Fruit fly (Drosophila melanogaster) whole organism, embryonic: Measurements from ENCODE around the gene Eip75B.
A peak's percentile ranks its signal among the peaks of the same experiment; 100 is the strongest.

Source experiments
- CG10462 ChIP-seq: fragments of 200-800 bp; sonication (Bioruptor generic); optimal IDR thresholded peaks from 2 replicates; lab custom pipeline; 2016; ENCODE audit warnings: missing biosample characterization, missing genetic modification characterization
- CG10979 ChIP-seq: fragments of 200-800 bp; sonication (Bioruptor generic); optimal IDR thresholded peaks from 2 replicates; lab custom pipeline; 2018; ENCODE audit warnings: missing biosample characterization, mild to moderate bottlenecking, missing genetic modification characterization, moderate library complexity
- CG11093 ChIP-seq: fragments of 200-800 bp; sonication (Bioruptor generic); IDR thresholded peaks from 3 replicates; pipeline ENCODE4 v1.3.6; 2022; ENCODE audit warnings: missing biosample characterization, missing genetic modification characterization
- CG12219 ChIP-seq: fragments of 200-800 bp; sonication (Bioruptor generic); optimal IDR thresholded peaks from 3 replicates; lab custom pipeline; 2018; ENCODE audit warnings: missing biosample characterization, mild to moderate bottlenecking, missing genetic modification characterization
- CG12769 ChIP-seq: fragments of 200-800 bp; sonication (Bioruptor generic); optimal IDR thresholded peaks from 2 replicates; lab custom pipeline; 2019; ENCODE audit warnings: missing biosample characterization, mild to moderate bottlenecking, missing genetic modification characterization, moderate library complexity
- CG13123 ChIP-seq: fragments of 200-800 bp; sonication (Bioruptor generic); optimal IDR thresholded peaks from 2 replicates; lab custom pipeline; 2016; ENCODE audit warnings: missing biosample characterization, missing genetic modification characterization
- CG1603 ChIP-seq: fragments of 200-800 bp; sonication (Bioruptor generic); optimal IDR thresholded peaks from 2 replicates; lab custom pipeline; 2019; ENCODE audit warnings: missing biosample characterization, mild to moderate bottlenecking, missing genetic modification characterization, moderate library complexity
- CG17802 ChIP-seq: fragments of 200-800 bp; sonication (Bioruptor generic); optimal IDR thresholded peaks from 2 replicates; lab custom pipeline; 2018; ENCODE audit warnings: missing biosample characterization, mild to moderate bottlenecking, missing genetic modification characterization, moderate library complexity
- CG17829 ChIP-seq: fragments of 200-800 bp; optimal IDR thresholded peaks from 2 replicates; lab custom pipeline; 2019; ENCODE audit warnings: missing biosample characterization, mild to moderate bottlenecking, missing genetic modification characterization, moderate library complexity
- CG18011 ChIP-seq: fragments of 200-800 bp; sonication (Bioruptor generic); optimal IDR thresholded peaks from 2 replicates; lab custom pipeline; 2017; ENCODE audit warnings: missing biosample characterization, missing genetic modification characterization, mild to moderate bottlenecking, moderate library complexity, missing genotype
- CG18599 ChIP-seq: fragments of 200-800 bp; sonication (Bioruptor generic); optimal IDR thresholded peaks from 3 replicates; lab custom pipeline; 2017; ENCODE audit warnings: missing biosample characterization, missing genetic modification characterization, mild to moderate bottlenecking, moderate library complexity, missing genetic modification reagents
- CG2116 ChIP-seq: fragments of 200-800 bp; sonication (Bioruptor generic); optimal IDR thresholded peaks from 3 replicates; lab custom pipeline; 2018; ENCODE audit warnings: missing biosample characterization, mild to moderate bottlenecking, missing genetic modification characterization
- CG31388 ChIP-seq: fragments of 200-800 bp; sonication (Bioruptor generic); optimal IDR thresholded peaks from 2 replicates; lab custom pipeline; 2016; ENCODE audit warnings: missing biosample characterization, missing genetic modification characterization
- CG32767 ChIP-seq: fragments of 200-800 bp; sonication (Bioruptor generic); IDR thresholded peaks from 2 replicates; pipeline ENCODE4 v1.3.6; 2022; ENCODE audit warnings: missing biosample characterization, missing genetic modification characterization
- CG3838 ChIP-seq: fragments of 200-800 bp; sonication (Bioruptor generic); optimal IDR thresholded peaks from 3 replicates; lab custom pipeline; 2016; ENCODE audit warnings: missing biosample characterization, missing genetic modification characterization
- CG4328 ChIP-seq: fragments of 200-800 bp; sonication (Bioruptor generic); optimal IDR thresholded peaks from 3 replicates; lab custom pipeline; 2017; ENCODE audit warnings: missing biosample characterization, missing genetic modification reagents, missing genetic modification characterization
- CG4360 ChIP-seq: fragments of 200-800 bp; sonication (Bioruptor generic); IDR thresholded peaks from 2 replicates; pipeline ENCODE4 v1.3.6; 2022; ENCODE audit warnings: missing biosample characterization, missing genetic modification characterization
- CG6254 ChIP-seq: fragments of 200-800 bp; sonication (Bioruptor generic); optimal IDR thresholded peaks from 3 replicates; lab custom pipeline; 2017; ENCODE audit warnings: mild to moderate bottlenecking, missing biosample characterization, missing genetic modification reagents, missing genetic modification characterization
- CG6689 ChIP-seq: fragments of 200-800 bp; sonication (Bioruptor generic); IDR thresholded peaks from 2 replicates; pipeline ENCODE4 v1.3.6; 2022; ENCODE audit warnings: missing biosample characterization, missing genetic modification characterization
- CG7839 ChIP-seq: fragments of 200-800 bp; sonication (Bioruptor generic); optimal IDR thresholded peaks from 3 replicates; lab custom pipeline; 2018; ENCODE audit warnings: missing biosample characterization, mild to moderate bottlenecking, missing genetic modification characterization, moderate library complexity
- CG8089 ChIP-seq: fragments of 200-800 bp; sonication (Bioruptor generic); optimal IDR thresholded peaks from 3 replicates; lab custom pipeline; 2016; ENCODE audit warnings: missing biosample characterization, missing genetic modification characterization
- CG9932 ChIP-seq: fragments of 200-800 bp; sonication (Bioruptor generic); IDR thresholded peaks from 2 replicates; pipeline ENCODE4 v1.3.6; 2022; ENCODE audit warnings: missing biosample characterization, missing genetic modification characterization
- CoRest ChIP-seq: fragments of 200-800 bp; sonication (Bioruptor generic); optimal IDR thresholded peaks from 3 replicates; lab custom pipeline; 2018; ENCODE audit warnings: missing biosample characterization, mild to moderate bottlenecking, missing genetic modification characterization, moderate library complexity
- Dfd ChIP-seq, 2 experiments: fragments of >200 bp; optimal IDR thresholded peaks; 2 replicates each; lab custom pipeline; 2017; ENCODE audit warnings: missing biosample characterization in 2 of 2, missing genetic modification characterization in 2 of 2
- GATAe ChIP-seq: fragments of 200-800 bp; sonication (Bioruptor generic); conservative IDR thresholded peaks from 2 replicates; pipeline ENCODE4 v1.3.6; 2022; ENCODE audit warnings: missing biosample characterization, missing genetic modification characterization
- Hey ChIP-seq: fragments of 200-800 bp; sonication (Bioruptor generic); optimal IDR thresholded peaks from 3 replicates; lab custom pipeline; 2018; ENCODE audit warnings: missing biosample characterization, mild to moderate bottlenecking, missing genetic modification characterization
- HmgD ChIP-seq: fragments of 200-800 bp; sonication (Bioruptor generic); optimal IDR thresholded peaks from 3 replicates; lab custom pipeline; 2016; ENCODE audit warnings: missing biosample characterization, missing genetic modification characterization
- Meics ChIP-seq: fragments of 200-800 bp; sonication (Bioruptor generic); optimal IDR thresholded peaks from 2 replicates; lab custom pipeline; 2017; ENCODE audit warnings: missing biosample characterization, mild to moderate bottlenecking, missing genetic modification characterization
- Spps ChIP-seq: fragments of 200-800 bp; sonication (Bioruptor generic); optimal IDR thresholded peaks from 2 replicates; lab custom pipeline; 2018; ENCODE audit warnings: missing biosample characterization, mild to moderate bottlenecking, missing genetic modification characterization
- ato ChIP-seq: fragments of 200-800 bp; sonication (Bioruptor generic); IDR thresholded peaks from 2 replicates; pipeline ENCODE4 v1.3.6; 2022; ENCODE audit warnings: missing biosample characterization, missing genetic modification characterization; ENCODE audit not compliant: partially characterized antibody
- br ChIP-seq: fragments of >200 bp; optimal IDR thresholded peaks from 2 replicates; lab custom pipeline; 2017
- corto ChIP-seq: fragments of 200-800 bp; sonication (Bioruptor generic); optimal IDR thresholded peaks from 2 replicates; lab custom pipeline; 2016; ENCODE audit warnings: missing biosample characterization, mild to moderate bottlenecking, missing genetic modification characterization, moderate library complexity
- dati ChIP-seq: fragments of 200-800 bp; sonication (Bioruptor generic); IDR thresholded peaks from 2 replicates; pipeline ENCODE4 v1.3.6; 2022; ENCODE audit warnings: missing biosample characterization, missing genetic modification characterization
- emc ChIP-seq: fragments of 200-800 bp; sonication (Bioruptor generic); optimal IDR thresholded peaks from 2 replicates; lab custom pipeline; 2016; ENCODE audit warnings: missing biosample characterization, missing genetic modification characterization
- exex ChIP-seq: fragments of 200-800 bp; sonication (Bioruptor generic); optimal IDR thresholded peaks from 4 replicates; lab custom pipeline; 2018; ENCODE audit warnings: missing biosample characterization, mild to moderate bottlenecking, missing genetic modification characterization, moderate library complexity
- fd96Cb ChIP-seq: fragments of 200-800 bp; sonication (Bioruptor generic); optimal IDR thresholded peaks from 2 replicates; lab custom pipeline; 2018; ENCODE audit warnings: missing biosample characterization, mild to moderate bottlenecking, missing genetic modification characterization, moderate library complexity
- gt ChIP-seq: fragments of 200-800 bp; sonication (Bioruptor generic); IDR thresholded peaks from 2 replicates; pipeline ENCODE4 v1.3.6; 2022; ENCODE audit warnings: missing biosample characterization, missing genetic modification characterization
- insv ChIP-seq, 2 experiments: fragments of 200-800 bp; sonication (Bioruptor generic); optimal IDR thresholded peaks; 3 replicates each; lab custom pipeline; 2016 to 2018; ENCODE audit warnings: missing biosample characterization in 2 of 2, missing genetic modification characterization in 2 of 2
- jing ChIP-seq: fragments of 200-800 bp; sonication (Bioruptor generic); optimal IDR thresholded peaks from 2 replicates; lab custom pipeline; 2018; ENCODE audit warnings: missing biosample characterization, mild to moderate bottlenecking, missing genetic modification characterization
- lilli ChIP-seq: fragments of 200-800 bp; sonication (Bioruptor generic); optimal IDR thresholded peaks from 3 replicates; lab custom pipeline; 2016; ENCODE audit warnings: missing biosample characterization, missing genetic modification characterization
- lmd ChIP-seq: fragments of 200-800 bp; sonication (Bioruptor generic); IDR thresholded peaks from 2 replicates; pipeline ENCODE4 v1.3.6; 2022; ENCODE audit warnings: missing biosample characterization, missing genetic modification characterization
- luna ChIP-seq: fragments of 200-800 bp; sonication (Bioruptor generic); optimal IDR thresholded peaks from 2 replicates; lab custom pipeline; 2016; ENCODE audit warnings: missing biosample characterization, missing genetic modification characterization
- nau ChIP-seq: fragments of 200-800 bp; sonication (Bioruptor generic); optimal IDR thresholded peaks from 3 replicates; lab custom pipeline; 2017; ENCODE audit warnings: missing biosample characterization, mild to moderate bottlenecking, missing genetic modification characterization, missing genetic modification reagents
- org-1 ChIP-seq: fragments of 200-800 bp; sonication (Bioruptor generic); optimal IDR thresholded peaks from 2 replicates; lab custom pipeline; 2017; ENCODE audit warnings: missing biosample characterization, missing genetic modification characterization
- scrt ChIP-seq: fragments of 200-800 bp; sonication (Bioruptor generic); optimal IDR thresholded peaks from 2 replicates; lab custom pipeline; 2018; ENCODE audit warnings: missing biosample characterization, mild to moderate bottlenecking, missing genetic modification characterization, moderate library complexity
- sd ChIP-seq: fragments of 200-800 bp; sonication (Bioruptor generic); optimal IDR thresholded peaks from 3 replicates; lab custom pipeline; 2018; ENCODE audit warnings: missing biosample characterization, mild to moderate bottlenecking, missing genetic modification characterization, moderate library complexity
- slou ChIP-seq: fragments of 200-800 bp; sonication (Bioruptor generic); optimal IDR thresholded peaks from 3 replicates; lab custom pipeline; 2016; ENCODE audit warnings: missing biosample characterization, missing genetic modification characterization
- sug ChIP-seq: fragments of 200-800 bp; optimal IDR thresholded peaks from 2 replicates; lab custom pipeline; 2019; ENCODE audit warnings: missing biosample characterization, mild to moderate bottlenecking, missing genetic modification characterization, moderate library complexity
- tgo ChIP-seq: fragments of 200-800 bp; sonication (Bioruptor generic); IDR thresholded peaks from 3 replicates; pipeline ENCODE4 v1.3.6; 2022; ENCODE audit warnings: missing biosample characterization, missing genetic modification characterization

Gene Eip75B

DNA sequence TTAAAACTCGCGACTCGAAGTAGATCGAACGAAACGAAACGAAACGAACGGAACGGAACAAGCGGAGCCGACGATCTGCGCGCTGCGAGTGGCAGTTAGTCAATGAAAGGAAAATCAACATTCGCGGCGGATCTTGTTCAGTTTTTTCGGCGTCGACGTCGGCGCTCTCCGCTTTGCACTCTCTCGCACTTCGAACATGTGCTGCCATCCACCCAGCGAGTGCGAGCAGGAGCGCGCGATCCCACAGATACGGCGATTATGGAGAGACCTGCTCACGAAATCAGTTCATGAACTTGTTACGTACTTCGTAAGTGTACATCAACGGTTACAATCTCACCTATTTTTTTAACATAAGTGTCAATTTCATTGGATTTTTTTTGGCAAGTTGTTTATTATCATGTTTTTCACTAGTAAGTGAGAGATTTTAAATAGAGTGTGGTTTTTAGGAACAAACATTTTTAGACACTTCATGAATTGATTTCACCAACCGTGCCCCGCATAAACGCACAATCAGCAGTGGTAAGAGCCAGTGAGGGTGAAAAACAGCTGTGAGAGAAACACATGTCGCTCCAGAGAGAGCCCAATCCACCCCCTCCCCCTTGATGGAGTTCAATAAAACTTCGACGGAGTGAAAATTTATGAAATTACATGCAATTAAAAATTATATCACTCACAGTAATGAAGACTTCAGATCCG is 64.9 kb downstream of the Eip75B start (continued):
- peak; percentile 94 for TF ChIP-seq CG32767 (GFP tag; lab: Robert Waterston, UW)
- peak; percentile 78 for TF ChIP-seq CG1603 (tag; lab: Kevin White, UChicago)
- 0 out of 2 replicates have a peak, but pooled peaks have one; percentile 30 for TF ChIP-seq CG4360 (GFP tag; lab: Robert Waterston, UW)
- TF ChIP-seq CG17802 (tag; lab: Kevin White, UChicago): peak; percentile 64
- peak; percentile 97 for TF ChIP-seq CG10979
- TF ChIP-seq org-1 (GFP tag; lab: Kevin White, UChicago): peak; percentile 89
- TF ChIP-seq CG13123 (GFP tag; lab: Kevin White, UChicago): peak; percentile 84
- TF ChIP-seq CG3838 (GFP tag; lab: Kevin White, UChicago): peak; percentile 69
- peak; percentile 79 for TF ChIP-seq jing
- TF ChIP-seq CG31388 (GFP tag; lab: Kevin White, UChicago): peak; percentile 67
- peak; percentile 68 for TF ChIP-seq Hey (tag; lab: Kevin White, UChicago)
- peak; percentile 96 for TF ChIP-seq CG4328
- TF ChIP-seq CG9932 (GFP tag; lab: Robert Waterston, UW): peak; percentile 81
- peak; percentile 67; the same call in 2 of the 3 replicates for TF ChIP-seq CG11093 (GFP tag; lab: Robert Waterston, UW)
- TF ChIP-seq Dfd (GFP tag; optimal IDR thresholded peaks at IDR 0.05; lab: Kevin White, UChicago): no peak
- TF ChIP-seq corto: peak; percentile 95
- TF ChIP-seq dati (GFP tag; lab: Robert Waterston, UW): 0 out of 2 replicates have a peak, but pooled peaks have one; percentile 12
- TF ChIP-seq GATAe (GFP tag; lab: Robert Waterston, UW): peak; percentile 48
- peak; percentile 95 for TF ChIP-seq CG7839 (tag; lab: Kevin White, UChicago)
- peak; percentile 86 for TF ChIP-seq tgo (GFP tag; lab: Robert Waterston, UW)
- peak; percentile 96 for TF ChIP-seq CoRest (tag; lab: Kevin White, UChicago)
- TF ChIP-seq CG12769: peak; percentile 91
- TF ChIP-seq scrt: peak; percentile 92
- TF ChIP-seq CG10462: peak; percentile 92
- peak; percentile 76 for TF ChIP-seq luna (GFP tag; lab: Kevin White, UChicago)
- TF ChIP-seq insv (GFP tag; optimal IDR thresholded peaks at IDR 0.05; lab: Kevin White, UChicago): peak; percentile 26 to 79
- peak; percentile 95 for TF ChIP-seq Meics (GFP tag; lab: Kevin White, UChicago)
- TF ChIP-seq lmd (GFP tag; lab: Robert Waterston, UW): peak; percentile 92
- peak; percentile 89 for TF ChIP-seq CG8089 (GFP tag; lab: Kevin White, UChicago)
- TF ChIP-seq slou (GFP tag; lab: Kevin White, UChicago): peak; percentile 78
- TF ChIP-seq CG17829 (tag; lab: Kevin White, UChicago): peak; percentile 97
- TF ChIP-seq CG18011: peak; percentile 80
- 0 out of 2 replicates have a peak, but pooled peaks have one; percentile 31 for TF ChIP-seq ato (GFP tag; lab: Robert Waterston, UW)
- TF ChIP-seq CG2116 (GFP tag; lab: Kevin White, UChicago): peak; percentile 75
- peak; percentile 85 for TF ChIP-seq exex (tag; lab: Kevin White, UChicago)
- peak; percentile 91 for TF ChIP-seq fd96Cb (tag; lab: Kevin White, UChicago)
- TF ChIP-seq sug (tag; lab: Kevin White, UChicago): peak; percentile 93
- peak; percentile 96 for TF ChIP-seq lilli (GFP tag; lab: Kevin White, UChicago)
- no peak for TF ChIP-seq br
- peak; percentile 92 for TF ChIP-seq HmgD (GFP tag; lab: Kevin White, UChicago)
- peak; percentile 75 for TF ChIP-seq emc
- peak; percentile 95 for TF ChIP-seq nau (GFP tag; lab: Kevin White, UChicago)
- peak; percentile 29 for TF ChIP-seq sd
- peak; percentile 74 for TF ChIP-seq gt (GFP tag; lab: Robert Waterston, UW)
- TF ChIP-seq Spps (tag; lab: Kevin White, UChicago): peak; percentile 90
- TF ChIP-seq CG18599 (GFP tag; lab: Kevin White, UChicago): peak; percentile 96
- peak; percentile 81 for TF ChIP-seq CG6254
- TF ChIP-seq CG6689 (GFP tag; lab: Robert Waterston, UW): peak; percentile 94
- peak; percentile 95 for TF ChIP-seq CG12219 (GFP tag; lab: Kevin White, UChicago)
